Fruit fly (Drosophila melanogaster) whole organism, embryonic: ENCODE measurements around the gene fok.
A peak's percentile ranks its signal among the peaks of the same experiment; 100 is the strongest.

ENCODE experiments used
- Adf1 ChIP-seq: fragments of 200-800 bp; sonication (Bioruptor generic); IDR thresholded peaks from 2 replicates; pipeline ENCODE4 v1.3.6; 2022; ENCODE audit warnings: missing biosample characterization, missing genetic modification characterization
- CG10431 ChIP-seq: fragments of 200-800 bp; sonication (Bioruptor generic); optimal IDR thresholded peaks from 3 replicates; lab custom pipeline; 2018; ENCODE audit warnings: missing biosample characterization, mild to moderate bottlenecking, missing genetic modification characterization
- CG12155 ChIP-seq: fragments of 200-800 bp; sonication (Bioruptor generic); optimal IDR thresholded peaks from 3 replicates; lab custom pipeline; 2016; ENCODE audit warnings: missing biosample characterization, missing genetic modification characterization
- CG12236 ChIP-seq: fragments of 200-800 bp; sonication (Bioruptor generic); optimal IDR thresholded peaks from 2 replicates; lab custom pipeline; 2016; ENCODE audit warnings: missing biosample characterization, missing genetic modification characterization
- CG12659 ChIP-seq: fragments of 200-800 bp; sonication (Bioruptor generic); optimal IDR thresholded peaks from 3 replicates; lab custom pipeline; 2017; ENCODE audit warnings: mild to moderate bottlenecking, missing biosample characterization, missing genetic modification reagents, missing genetic modification characterization
- CG13424 ChIP-seq: fragments of 200-800 bp; sonication (Bioruptor generic); optimal IDR thresholded peaks from 2 replicates; lab custom pipeline; 2019; ENCODE audit warnings: missing biosample characterization, mild to moderate bottlenecking, missing genetic modification characterization, moderate library complexity
- CG15269 ChIP-seq: fragments of 200-800 bp; sonication (Bioruptor generic); optimal IDR thresholded peaks from 2 replicates; lab custom pipeline; 2018; ENCODE audit warnings: missing biosample characterization, mild to moderate bottlenecking, missing genetic modification characterization, moderate library complexity
- CG16863 ChIP-seq: fragments of 200-800 bp; sonication (Bioruptor generic); optimal IDR thresholded peaks from 3 replicates; lab custom pipeline; 2016; ENCODE audit warnings: missing biosample characterization, missing genetic modification characterization
- CG17802 ChIP-seq: fragments of 200-800 bp; sonication (Bioruptor generic); optimal IDR thresholded peaks from 2 replicates; lab custom pipeline; 2018; ENCODE audit warnings: missing biosample characterization, mild to moderate bottlenecking, missing genetic modification characterization, moderate library complexity
- CG17829 ChIP-seq: fragments of 200-800 bp; optimal IDR thresholded peaks from 2 replicates; lab custom pipeline; 2019; ENCODE audit warnings: missing biosample characterization, mild to moderate bottlenecking, missing genetic modification characterization, moderate library complexity
- CG2120 ChIP-seq: fragments of 200-800 bp; sonication (Bioruptor generic); optimal IDR thresholded peaks from 3 replicates; lab custom pipeline; 2016; ENCODE audit warnings: missing biosample characterization, missing genetic modification characterization
- CG3065 ChIP-seq: fragments of 200-800 bp; sonication (Bioruptor generic); optimal IDR thresholded peaks from 2 replicates; lab custom pipeline; 2016; ENCODE audit warnings: missing biosample characterization, missing genetic modification characterization
- CG34376 ChIP-seq: fragments of 200-800 bp; sonication (Bioruptor generic); optimal IDR thresholded peaks from 2 replicates; lab custom pipeline; 2018; ENCODE audit warnings: missing biosample characterization, mild to moderate bottlenecking, missing genetic modification characterization
- CG4404 ChIP-seq: fragments of 200-800 bp; sonication (Bioruptor generic); IDR thresholded peaks from 2 replicates; pipeline ENCODE4 v1.3.6; 2022; ENCODE audit warnings: missing biosample characterization, missing genetic modification characterization
- CG5180 ChIP-seq: fragments of 200-800 bp; sonication (Bioruptor generic); optimal IDR thresholded peaks from 3 replicates; lab custom pipeline; 2017; ENCODE audit warnings: missing biosample characterization, missing genetic modification characterization, mild to moderate bottlenecking, moderate library complexity, missing genetic modification reagents
- CG8290 ChIP-seq, 3 experiments: fragments of 200-800 bp; sonication (Bioruptor generic); optimal IDR thresholded peaks; 2 replicates each; lab custom pipeline; 2016 to 2019; ENCODE audit warnings: missing biosample characterization in 3 of 3, missing genetic modification characterization in 3 of 3, mild to moderate bottlenecking in 2 of 3, moderate library complexity in 1 of 3
- CG9437 ChIP-seq: fragments of 200-800 bp; sonication (Bioruptor generic); optimal IDR thresholded peaks from 2 replicates; lab custom pipeline; 2018; ENCODE audit warnings: missing biosample characterization, mild to moderate bottlenecking, missing genetic modification characterization
- HLH4C ChIP-seq: fragments of 200-800 bp; sonication (Bioruptor generic); IDR thresholded peaks from 3 replicates; pipeline ENCODE4 v1.3.6; 2022; ENCODE audit warnings: missing biosample characterization, missing genetic modification characterization; ENCODE audit not compliant: partially characterized antibody
- Side ChIP-seq: fragments of 200-800 bp; sonication (Bioruptor generic); optimal IDR thresholded peaks from 2 replicates; lab custom pipeline; 2016; ENCODE audit warnings: missing biosample characterization, missing genetic modification characterization
- Sox100B ChIP-seq: fragments of 200-800 bp; sonication (Bioruptor generic); optimal IDR thresholded peaks from 3 replicates; lab custom pipeline; 2018; ENCODE audit warnings: missing biosample characterization, mild to moderate bottlenecking, missing genetic modification characterization
- Sox102F ChIP-seq: fragments of 200-800 bp; sonication (Bioruptor generic); optimal IDR thresholded peaks from 2 replicates; lab custom pipeline; 2018; ENCODE audit warnings: missing biosample characterization, mild to moderate bottlenecking, missing genetic modification characterization, moderate library complexity
- TFAM ChIP-seq: fragments of 200-800 bp; sonication (Bioruptor generic); optimal IDR thresholded peaks from 2 replicates; lab custom pipeline; 2017; ENCODE audit warnings: missing biosample characterization, missing genetic modification characterization, inconsistent platforms
- Xrp1 ChIP-seq: fragments of 200-800 bp; sonication (Bioruptor generic); IDR thresholded peaks from 2 replicates; pipeline ENCODE4 v1.3.6; 2022; ENCODE audit warnings: missing biosample characterization, missing genetic modification characterization
- amos ChIP-seq: fragments of 200-800 bp; sonication (Bioruptor generic); IDR thresholded peaks from 2 replicates; pipeline ENCODE4 v1.3.6; 2022; ENCODE audit warnings: missing biosample characterization, missing genetic modification characterization; ENCODE audit not compliant: partially characterized antibody
- aop ChIP-seq: fragments of 200-800 bp; sonication (Bioruptor generic); IDR thresholded peaks from 2 replicates; pipeline ENCODE4 v1.3.6; 2022; ENCODE audit warnings: missing biosample characterization, missing genetic modification characterization
- bowl ChIP-seq: fragments of 200-800 bp; sonication (Bioruptor generic); IDR thresholded peaks from 2 replicates; pipeline ENCODE4 v1.3.6; 2022; ENCODE audit warnings: missing biosample characterization, missing genetic modification characterization
- br ChIP-seq: fragments of >200 bp; optimal IDR thresholded peaks from 2 replicates; lab custom pipeline; 2017
- cad ChIP-seq: fragments of >200 bp; optimal IDR thresholded peaks from 2 replicates; lab custom pipeline; 2017; ENCODE audit warnings: missing biosample characterization, missing genetic modification characterization
- caup ChIP-seq: fragments of 200-800 bp; sonication (Bioruptor generic); optimal IDR thresholded peaks from 3 replicates; lab custom pipeline; 2017; ENCODE audit warnings: missing biosample characterization, mild to moderate bottlenecking, missing genetic modification characterization, moderate library complexity; ENCODE audit not compliant: severe bottlenecking
- chm ChIP-seq: fragments of 200-800 bp; sonication (Bioruptor generic); IDR thresholded peaks from 2 replicates; pipeline ENCODE4 v1.3.6; 2022; ENCODE audit warnings: missing biosample characterization, missing genetic modification characterization
- croc ChIP-seq: fragments of 200-800 bp; sonication (Bioruptor generic); conservative IDR thresholded peaks from 3 replicates; pipeline ENCODE4 v1.3.6; 2022; ENCODE audit warnings: missing biosample characterization, missing genetic modification characterization
- danr ChIP-seq: fragments of 200-800 bp; sonication (Bioruptor generic); IDR thresholded peaks from 2 replicates; pipeline ENCODE4 v1.3.6; 2022; ENCODE audit warnings: missing biosample characterization, missing genetic modification characterization
- emc ChIP-seq: fragments of 200-800 bp; sonication (Bioruptor generic); optimal IDR thresholded peaks from 2 replicates; lab custom pipeline; 2016; ENCODE audit warnings: missing biosample characterization, missing genetic modification characterization
- fd64A ChIP-seq: fragments of 200-800 bp; sonication (Bioruptor generic); optimal IDR thresholded peaks from 3 replicates; lab custom pipeline; 2018; ENCODE audit warnings: missing biosample characterization, mild to moderate bottlenecking, missing genetic modification characterization
- fd96Cb ChIP-seq: fragments of 200-800 bp; sonication (Bioruptor generic); optimal IDR thresholded peaks from 2 replicates; lab custom pipeline; 2018; ENCODE audit warnings: missing biosample characterization, mild to moderate bottlenecking, missing genetic modification characterization, moderate library complexity
- grau ChIP-seq: fragments of 200-800 bp; optimal IDR thresholded peaks from 3 replicates; lab custom pipeline; 2019; ENCODE audit warnings: missing biosample characterization, mild to moderate bottlenecking, missing genetic modification characterization, moderate library complexity
- hbn ChIP-seq: fragments of 200-800 bp; sonication (Bioruptor generic); IDR thresholded peaks from 2 replicates; pipeline ENCODE4 v1.3.6; 2022; ENCODE audit warnings: missing biosample characterization, missing genetic modification characterization; ENCODE audit not compliant: partially characterized antibody
- kah ChIP-seq: fragments of 200-800 bp; sonication (Bioruptor generic); optimal IDR thresholded peaks from 2 replicates; lab custom pipeline; 2018; ENCODE audit warnings: missing biosample characterization, mild to moderate bottlenecking, missing genetic modification characterization
- lab ChIP-seq: fragments of 200-800 bp; sonication (Bioruptor generic); optimal IDR thresholded peaks from 3 replicates; lab custom pipeline; 2017; ENCODE audit warnings: missing biosample characterization, missing genetic modification characterization, mild to moderate bottlenecking, moderate library complexity, missing genetic modification reagents
- mam ChIP-seq: fragments of 200-800 bp; sonication (Bioruptor generic); optimal IDR thresholded peaks from 3 replicates; lab custom pipeline; 2016; ENCODE audit warnings: missing biosample characterization, missing genetic modification characterization
- mirr ChIP-seq: fragments of 200-800 bp; sonication (Bioruptor generic); optimal IDR thresholded peaks from 3 replicates; lab custom pipeline; 2018; ENCODE audit warnings: missing biosample characterization, mild to moderate bottlenecking, missing genetic modification characterization
- nau ChIP-seq: fragments of 200-800 bp; sonication (Bioruptor generic); optimal IDR thresholded peaks from 3 replicates; lab custom pipeline; 2017; ENCODE audit warnings: missing biosample characterization, mild to moderate bottlenecking, missing genetic modification characterization, missing genetic modification reagents
- otp ChIP-seq: fragments of 200-800 bp; sonication (Bioruptor generic); IDR thresholded peaks from 3 replicates; pipeline ENCODE4, ENCODE4 v1.3.6; 2022; ENCODE audit warnings: missing biosample characterization, missing genetic modification characterization
- ranshi ChIP-seq: fragments of 200-800 bp; sonication (Bioruptor generic); IDR thresholded peaks from 2 replicates; pipeline ENCODE4 v1.3.6; 2022; ENCODE audit warnings: missing biosample characterization, missing genetic modification characterization
- repo ChIP-seq: fragments of 200-800 bp; sonication (Bioruptor generic); optimal IDR thresholded peaks from 2 replicates; lab custom pipeline; 2016; ENCODE audit warnings: missing biosample characterization, missing genetic modification characterization
- run ChIP-seq: fragments of 200-800 bp; sonication (Bioruptor generic); optimal IDR thresholded peaks from 3 replicates; lab custom pipeline; 2018; ENCODE audit warnings: missing biosample characterization, mild to moderate bottlenecking, missing genetic modification characterization
- sens ChIP-seq: fragments of 200-800 bp; sonication (Bioruptor generic); peaks from one replicate; lab custom pipeline; 2016; ENCODE audit warnings: missing biosample characterization, missing genetic modification characterization
- sob ChIP-seq: fragments of 200-800 bp; sonication (Bioruptor generic); IDR thresholded peaks from 2 replicates; pipeline ENCODE4 v1.3.6; 2022; ENCODE audit warnings: missing biosample characterization, missing genetic modification characterization
- vnd ChIP-seq: fragments of 200-800 bp; sonication (Bioruptor generic); IDR thresholded peaks from 3 replicates; pipeline ENCODE4 v1.3.6; 2022; ENCODE audit warnings: missing biosample characterization, missing genetic modification characterization; ENCODE audit not compliant: partially characterized antibody
- zfh1 ChIP-seq: fragments of 200-800 bp; sonication (Bioruptor generic); IDR thresholded peaks from 3 replicates; pipeline ENCODE4 v1.3.6; 2022; ENCODE audit warnings: missing biosample characterization, missing genetic modification characterization

The fok gene

dm6 chr2L:20097105-20097631 lies 12.3 kb upstream of the fok start, which contains the start of the genes mRpS18B and Kua (continued):
- TF ChIP-seq CG4404 (peak; percentile 36; the same call in 1 of the 2 replicates), mirr (GFP tag; lab: Kevin White, UChicago) (no peak), ranshi (peak; percentile 57; the same call in 1 of the 2 replicates), nau (GFP tag; lab: Kevin White, UChicago) (no peak), CG8290 (GFP tag; optimal IDR thresholded peaks at IDR 0.05; lab: Kevin White, UChicago) (no peak), CG8290 (tag; optimal IDR thresholded peaks at IDR 0.05; lab: Kevin White, UChicago) (peak; percentile 7 to 26), CG12155 (GFP tag; lab: Kevin White, UChicago) (peak; percentile 31), CG17802 (peak; percentile 9), CG5180 (GFP tag; lab: Kevin White, UChicago) (no peak), fd96Cb (tag; lab: Kevin White, UChicago) (peak; percentile 51), Sox100B (GFP tag; lab: Kevin White, UChicago) (peak; percentile 62), vnd (GFP tag; lab: Robert Waterston, UW) (no peak), CG10431 (GFP tag; lab: Kevin White, UChicago) (no peak), CG12659 (GFP tag; lab: Kevin White, UChicago) (peak; percentile 67), Sox102F (GFP tag; lab: Kevin White, UChicago) (peak; percentile 71), croc (GFP tag; lab: Robert Waterston, UW) (no peak), chm (GFP tag; lab: Robert Waterston, UW) (0 out of 2 replicates have a peak, but pooled peaks have one; percentile 36), sens (peak; percentile 90), TFAM (no peak), amos (peak; percentile 66), lab (GFP tag; lab: Kevin White, UChicago) (peak; percentile 57), CG13424 (tag; lab: Kevin White, UChicago) (peak; percentile 65), CG12236 (GFP tag; lab: Kevin White, UChicago) (no peak), zfh1 (GFP tag; lab: Robert Waterston, UW) (peak; percentile 71; the same call in 1 of the 3 replicates), otp (GFP tag; lab: Robert Waterston, UW) (peak; percentile 40; the same call in 1 of the 3 replicates), hbn (GFP tag; lab: Robert Waterston, UW) (peak; percentile 50), CG15269 (tag; lab: Kevin White, UChicago) (peak; percentile 64), caup (GFP tag; lab: Kevin White, UChicago) (peak; percentile 28), HLH4C (no peak; the same call in 2 of the 3 replicates), grau (tag; lab: Kevin White, UChicago) (peak; percentile 64), aop (GFP tag; lab: Robert Waterston, UW) (no peak), sob (GFP tag; lab: Robert Waterston, UW) (peak; percentile 71), repo (no peak), CG9437 (GFP tag; lab: Kevin White, UChicago) (peak; percentile 86), Xrp1 (GFP tag; lab: Robert Waterston, UW) (peak; percentile 53; the same call in 1 of the 2 replicates), kah (GFP tag; lab: Kevin White, UChicago) (peak; percentile 47), Adf1 (GFP tag; lab: Robert Waterston, UW) (peak; percentile 12; the same call in 1 of the 2 replicates), danr (GFP tag; lab: Robert Waterston, UW) (no peak), CG3065 (GFP tag; lab: Kevin White, UChicago) (no peak), CG2120 (peak; percentile 67), CG16863 (peak; percentile 35), bowl (GFP tag; lab: Robert Waterston, UW) (no peak), Side (GFP tag; lab: Kevin White, UChicago) (no peak), CG34376 (GFP tag; lab: Kevin White, UChicago) (peak; percentile 43), cad (GFP tag; lab: Kevin White, UChicago) (no peak), run (tag; lab: Kevin White, UChicago) (no peak), CG17829 (tag; lab: Kevin White, UChicago) (peak; percentile 63), br (lab: Kevin White, UChicago) (no peak), emc (GFP tag; lab: Kevin White, UChicago) (no peak), fd64A (GFP tag; lab: Kevin White, UChicago) (no peak), mam (GFP tag; lab: Kevin White, UChicago) (peak; percentile 26)
